Fruit fly (Drosophila melanogaster) whole organism, embryonic: ENCODE results near the gene CG13031.

Experiments used
- CG10321 ChIP-seq: fragments of 200-800 bp; sonication (Bioruptor generic); IDR thresholded peaks from 2 replicates; pipeline ENCODE4 v1.3.6; 2022; ENCODE audit warnings: missing biosample characterization, missing genetic modification characterization
- CG12659 ChIP-seq: fragments of 200-800 bp; sonication (Bioruptor generic); optimal IDR thresholded peaks from 3 replicates; lab custom pipeline; 2017; ENCODE audit warnings: mild to moderate bottlenecking, missing biosample characterization, missing genetic modification reagents, missing genetic modification characterization
- CG13287 ChIP-seq: fragments of 200-800 bp; sonication (Bioruptor generic); IDR thresholded peaks from 2 replicates; pipeline ENCODE4 v1.3.6; 2022; ENCODE audit warnings: missing biosample characterization, missing genetic modification characterization; ENCODE audit not compliant: partially characterized antibody
- CG13424 ChIP-seq: fragments of 200-800 bp; sonication (Bioruptor generic); optimal IDR thresholded peaks from 2 replicates; lab custom pipeline; 2019; ENCODE audit warnings: missing biosample characterization, mild to moderate bottlenecking, missing genetic modification characterization, moderate library complexity
- CG1792 ChIP-seq: fragments of 200-800 bp; sonication (Bioruptor generic); optimal IDR thresholded peaks from 2 replicates; lab custom pipeline; 2016; ENCODE audit warnings: missing biosample characterization, missing genetic modification characterization
- CG32767 ChIP-seq: fragments of 200-800 bp; sonication (Bioruptor generic); IDR thresholded peaks from 2 replicates; pipeline ENCODE4 v1.3.6; 2022; ENCODE audit warnings: missing biosample characterization, missing genetic modification characterization
- CG43689 ChIP-seq: fragments of 200-800 bp; sonication (Bioruptor generic); IDR thresholded peaks from 2 replicates; pipeline ENCODE4 v1.3.6; 2022; ENCODE audit warnings: missing biosample characterization, missing genetic modification characterization
- CG4820 ChIP-seq: fragments of 200-800 bp; sonication (Bioruptor generic); optimal IDR thresholded peaks from 3 replicates; lab custom pipeline; 2016; ENCODE audit warnings: missing biosample characterization, missing genetic modification characterization
- CG5180 ChIP-seq: fragments of 200-800 bp; sonication (Bioruptor generic); optimal IDR thresholded peaks from 3 replicates; lab custom pipeline; 2017; ENCODE audit warnings: missing biosample characterization, missing genetic modification characterization, mild to moderate bottlenecking, moderate library complexity, missing genetic modification reagents
- CG6175 ChIP-seq: fragments of 200-800 bp; sonication (Bioruptor generic); IDR thresholded peaks from 3 replicates; pipeline ENCODE4 v1.3.6; 2022; ENCODE audit warnings: missing biosample characterization, missing genetic modification characterization
- CG8388 ChIP-seq: fragments of 200-800 bp; sonication (Bioruptor generic); optimal IDR thresholded peaks from 2 replicates; lab custom pipeline; 2019; ENCODE audit warnings: missing biosample characterization, mild to moderate bottlenecking, missing genetic modification characterization, moderate library complexity
- CG9437 ChIP-seq: fragments of 200-800 bp; sonication (Bioruptor generic); optimal IDR thresholded peaks from 2 replicates; lab custom pipeline; 2018; ENCODE audit warnings: missing biosample characterization, mild to moderate bottlenecking, missing genetic modification characterization
- D ChIP-seq, 2 experiments: fragments of 200-800 bp in 1 of 2; fragments of >200 bp in 1 of 2; sonication (Bioruptor generic) in 1 of 2; optimal IDR thresholded peaks; 2 replicates in 1 of 2; 3 replicates in 1 of 2; lab custom pipeline; 2017; ENCODE audit warnings: mild to moderate bottlenecking in 1 of 2, missing biosample characterization in 1 of 2, missing genetic modification characterization in 1 of 2, missing genetic modification reagents in 1 of 2
- Doc3 ChIP-seq: fragments of 200-800 bp; sonication (Bioruptor generic); IDR thresholded peaks from 3 replicates; pipeline ENCODE4 v1.3.6; 2022; ENCODE audit warnings: missing biosample characterization, missing genetic modification characterization; ENCODE audit not compliant: partially characterized antibody
- GATAe ChIP-seq: fragments of 200-800 bp; sonication (Bioruptor generic); conservative IDR thresholded peaks from 2 replicates; pipeline ENCODE4 v1.3.6; 2022; ENCODE audit warnings: missing biosample characterization, missing genetic modification characterization
- Gsc ChIP-seq: fragments of 200-800 bp; sonication (Bioruptor generic); IDR thresholded peaks from 2 replicates; pipeline ENCODE4 v1.3.6; 2022; ENCODE audit warnings: missing biosample characterization, missing genetic modification characterization
- H2.0 ChIP-seq: fragments of 200-800 bp; sonication (Bioruptor generic); IDR thresholded peaks from 2 replicates; pipeline ENCODE4 v1.3.6; 2022; ENCODE audit warnings: missing biosample characterization, missing genetic modification characterization
- HLH54F ChIP-seq: fragments of 200-800 bp; sonication (Bioruptor generic); optimal IDR thresholded peaks from 3 replicates; lab custom pipeline; 2016; ENCODE audit warnings: missing biosample characterization, missing genetic modification characterization
- Hmr ChIP-seq: fragments of 200-800 bp; sonication (Bioruptor generic); optimal IDR thresholded peaks from 3 replicates; lab custom pipeline; 2017; ENCODE audit warnings: mild to moderate bottlenecking, missing biosample characterization, missing genetic modification reagents, missing genetic modification characterization
- MESR4 ChIP-seq: fragments of 200-800 bp; sonication (Bioruptor generic); optimal IDR thresholded peaks from 2 replicates; lab custom pipeline; 2018; ENCODE audit warnings: missing biosample characterization, mild to moderate bottlenecking, missing genetic modification characterization, moderate library complexity
- Rx ChIP-seq: fragments of 200-800 bp; sonication (Bioruptor generic); IDR thresholded peaks from 2 replicates; pipeline ENCODE4 v1.3.6; 2022; ENCODE audit warnings: missing biosample characterization, missing genetic modification characterization
- Sin3A ChIP-seq: fragments of >200 bp; optimal IDR thresholded peaks from 2 replicates; lab custom pipeline; 2018
- Spps ChIP-seq: fragments of 200-800 bp; sonication (Bioruptor generic); optimal IDR thresholded peaks from 2 replicates; lab custom pipeline; 2018; ENCODE audit warnings: missing biosample characterization, mild to moderate bottlenecking, missing genetic modification characterization
- Tbp ChIP-seq: fragments of >200 bp; optimal IDR thresholded peaks from 2 replicates; lab custom pipeline; 2018; ENCODE audit warnings: missing biosample characterization, missing genetic modification characterization
- Xbp1 ChIP-seq: fragments of 200-800 bp; sonication (Bioruptor generic); optimal IDR thresholded peaks from 3 replicates; lab custom pipeline; 2016; ENCODE audit warnings: missing biosample characterization, mild to moderate bottlenecking, missing genetic modification characterization
- abd-A ChIP-seq: fragments of 200-800 bp; sonication (Bioruptor generic); optimal IDR thresholded peaks from 3 replicates; lab custom pipeline; 2019; ENCODE audit warnings: missing biosample characterization, mild to moderate bottlenecking, missing genetic modification characterization, moderate library complexity
- caup ChIP-seq: fragments of 200-800 bp; sonication (Bioruptor generic); optimal IDR thresholded peaks from 3 replicates; lab custom pipeline; 2017; ENCODE audit warnings: missing biosample characterization, mild to moderate bottlenecking, missing genetic modification characterization, moderate library complexity; ENCODE audit not compliant: severe bottlenecking
- cwo ChIP-seq: fragments of 200-800 bp; sonication (Bioruptor generic); optimal IDR thresholded peaks from 3 replicates; lab custom pipeline; 2017; ENCODE audit warnings: missing biosample characterization, missing genetic modification characterization, mild to moderate bottlenecking, moderate library complexity, missing genetic modification reagents
- ems ChIP-seq: fragments of 200-800 bp; sonication (Bioruptor generic); optimal IDR thresholded peaks from 3 replicates; lab custom pipeline; 2016; ENCODE audit warnings: missing biosample characterization, missing genetic modification characterization
- ewg ChIP-seq: fragments of 200-800 bp; sonication (Bioruptor generic); optimal IDR thresholded peaks from 3 replicates; lab custom pipeline; 2017; ENCODE audit warnings: mild to moderate bottlenecking, missing biosample characterization, missing genetic modification reagents, missing genetic modification characterization
- fd102C ChIP-seq: fragments of 200-800 bp; sonication (Bioruptor generic); optimal IDR thresholded peaks from 2 replicates; lab custom pipeline; 2018; ENCODE audit warnings: missing biosample characterization, mild to moderate bottlenecking, missing genetic modification characterization, moderate library complexity
- gt ChIP-seq: fragments of 200-800 bp; sonication (Bioruptor generic); IDR thresholded peaks from 2 replicates; pipeline ENCODE4 v1.3.6; 2022; ENCODE audit warnings: missing biosample characterization, missing genetic modification characterization
- hth ChIP-seq: fragments of >200 bp; optimal IDR thresholded peaks from 2 replicates; lab custom pipeline; 2017; ENCODE audit warnings: inconsistent platforms
- inv ChIP-seq: fragments of 200-800 bp; sonication (Bioruptor generic); IDR thresholded peaks from 2 replicates; pipeline ENCODE4 v1.3.6; 2022; ENCODE audit warnings: missing biosample characterization, missing genetic modification characterization; ENCODE audit not compliant: partially characterized antibody
- kni ChIP-seq: fragments of 200-800 bp; sonication (Bioruptor generic); optimal IDR thresholded peaks from 3 replicates; lab custom pipeline; 2017; ENCODE audit warnings: mild to moderate bottlenecking, missing biosample characterization, missing genetic modification reagents, missing genetic modification characterization
- luna ChIP-seq: fragments of 200-800 bp; sonication (Bioruptor generic); optimal IDR thresholded peaks from 2 replicates; lab custom pipeline; 2016; ENCODE audit warnings: missing biosample characterization, missing genetic modification characterization
- nerfin-2 ChIP-seq: fragments of 200-800 bp; sonication (Bioruptor generic); IDR thresholded peaks from 2 replicates; pipeline ENCODE4 v1.3.6; 2022; ENCODE audit warnings: missing biosample characterization, missing genetic modification characterization; ENCODE audit not compliant: partially characterized antibody
- nmo ChIP-seq: fragments of 200-800 bp; sonication (Bioruptor generic); optimal IDR thresholded peaks from 2 replicates; lab custom pipeline; 2018; ENCODE audit warnings: missing biosample characterization, mild to moderate bottlenecking, missing genetic modification characterization, moderate library complexity
- shn ChIP-seq: fragments of 200-800 bp; sonication (Bioruptor generic); optimal IDR thresholded peaks from 3 replicates; lab custom pipeline; 2016; ENCODE audit warnings: missing biosample characterization, missing genetic modification characterization
- wor ChIP-seq: fragments of 200-800 bp; sonication (Bioruptor generic); IDR thresholded peaks from 2 replicates; pipeline ENCODE4 v1.3.6; 2022; ENCODE audit warnings: missing biosample characterization, missing genetic modification characterization

Gene CG13031

dm6 chr3L:16743906-16744704 is 19.4 kb downstream of the CG13031 start (continued):
- TF ChIP-seq abd-A (tag; lab: Kevin White, UChicago) (no peak), wor (GFP tag; lab: Robert Waterston, UW) (no peak), shn (GFP tag; lab: Kevin White, UChicago) (no peak), CG5180 (GFP tag; lab: Kevin White, UChicago) (no peak), gt (no peak), GATAe (GFP tag; lab: Robert Waterston, UW) (no peak), luna (no peak), CG8388 (GFP tag; lab: Kevin White, UChicago) (peak; percentile 23), cwo (no peak), Hmr (GFP tag; lab: Kevin White, UChicago) (no peak), Xbp1 (no peak), H2.0 (no peak), fd102C (no peak), CG32767 (GFP tag; lab: Robert Waterston, UW) (no peak), CG43689 (no peak), CG10321 (GFP tag; lab: Robert Waterston, UW) (no peak), Tbp (GFP tag; lab: Kevin White, UChicago) (no peak), ems (GFP tag; lab: Kevin White, UChicago) (no peak), CG1792 (GFP tag; lab: Kevin White, UChicago) (no peak), caup (no peak), CG13287 (no peak), MESR4 (GFP tag; lab: Kevin White, UChicago) (no peak), Spps (tag; lab: Kevin White, UChicago) (peak; percentile 32), Gsc (GFP tag; lab: Robert Waterston, UW) (no peak), ewg (GFP tag; lab: Kevin White, UChicago) (no peak), CG13424 (tag; lab: Kevin White, UChicago) (no peak), nerfin-2 (GFP tag; lab: Robert Waterston, UW) (no peak), CG12659 (GFP tag; lab: Kevin White, UChicago) (no peak), HLH54F (GFP tag; lab: Kevin White, UChicago) (no peak), D (optimal IDR thresholded peaks at IDR 0.05; lab: Kevin White, UChicago) (no peak), D (GFP tag; optimal IDR thresholded peaks at IDR 0.05; lab: Kevin White, UChicago) (peak; percentile 41), CG4820 (GFP tag; lab: Kevin White, UChicago) (peak; percentile 99), inv (GFP tag; lab: Robert Waterston, UW) (no peak), Sin3A (lab: Kevin White, UChicago) (no peak), nmo (GFP tag; lab: Kevin White, UChicago) (peak; percentile 52), hth (peak; percentile 58), Rx (no peak), kni (peak; percentile 27), CG6175 (GFP tag; lab: Robert Waterston, UW) (no peak), CG9437 (GFP tag; lab: Kevin White, UChicago) (no peak), Doc3 (no peak)
